Fruit fly (Drosophila melanogaster) whole organism, embryonic: ENCODE data around the gene Cpr.

ENCODE experiments used
- Antp ChIP-seq: fragments of 200-800 bp; sonication (Bioruptor generic); optimal IDR thresholded peaks from 3 replicates; lab custom pipeline; 2016; ENCODE audit warnings: missing biosample characterization, missing genetic modification characterization
- CG10543 ChIP-seq: fragments of 200-800 bp; sonication (Bioruptor generic); optimal IDR thresholded peaks from 3 replicates; lab custom pipeline; 2017; ENCODE audit warnings: missing biosample characterization, mild to moderate bottlenecking, missing genetic modification characterization, moderate library complexity
- CG11085 ChIP-seq: fragments of 200-800 bp; sonication (Bioruptor generic); IDR thresholded peaks from 2 replicates; pipeline ENCODE4 v1.3.6; 2022; ENCODE audit warnings: missing biosample characterization, missing genetic modification characterization
- CG11247 ChIP-seq: fragments of 200-800 bp; sonication (Bioruptor generic); IDR thresholded peaks from 2 replicates; pipeline ENCODE4 v1.3.6; 2022; ENCODE audit warnings: missing biosample characterization, missing genetic modification characterization
- CG11456 ChIP-seq: fragments of 200-800 bp; sonication (Bioruptor generic); IDR thresholded peaks from 3 replicates; pipeline ENCODE4 v1.3.6; 2022; ENCODE audit warnings: missing biosample characterization, missing genetic modification characterization
- CG14050 ChIP-seq: fragments of 200-800 bp; sonication (Bioruptor generic); IDR thresholded peaks from 3 replicates; pipeline ENCODE4 v1.3.6; 2022; ENCODE audit warnings: missing biosample characterization, missing genetic modification characterization
- CG1529 ChIP-seq: fragments of 200-800 bp; sonication (Bioruptor generic); optimal IDR thresholded peaks from 3 replicates; lab custom pipeline; 2018; ENCODE audit warnings: missing biosample characterization, missing genetic modification characterization
- CG15696 ChIP-seq: fragments of 200-800 bp; sonication (Bioruptor generic); optimal IDR thresholded peaks from 2 replicates; lab custom pipeline; 2019; ENCODE audit warnings: missing biosample characterization, mild to moderate bottlenecking, missing genetic modification characterization, moderate library complexity
- CG1603 ChIP-seq: fragments of 200-800 bp; sonication (Bioruptor generic); optimal IDR thresholded peaks from 2 replicates; lab custom pipeline; 2019; ENCODE audit warnings: missing biosample characterization, mild to moderate bottlenecking, missing genetic modification characterization, moderate library complexity
- CG2889 ChIP-seq: fragments of 200-800 bp; sonication (Bioruptor generic); IDR thresholded peaks from 3 replicates; pipeline ENCODE4 v1.3.6; 2022; ENCODE audit warnings: missing biosample characterization, missing genetic modification characterization
- CG32532 ChIP-seq: fragments of 200-800 bp; sonication (Bioruptor generic); IDR thresholded peaks from 2 replicates; pipeline ENCODE4 v1.3.6; 2022; ENCODE audit warnings: missing biosample characterization, missing genetic modification characterization
- CG33213 ChIP-seq: fragments of 200-800 bp; sonication (Bioruptor generic); optimal IDR thresholded peaks from 3 replicates; lab custom pipeline; 2016; ENCODE audit warnings: missing biosample characterization, missing genetic modification characterization
- CG6683 ChIP-seq: fragments of 200-800 bp; sonication (Bioruptor generic); optimal IDR thresholded peaks from 2 replicates; lab custom pipeline; 2017; ENCODE audit warnings: missing biosample characterization, mild to moderate bottlenecking, missing genetic modification characterization, missing genetic modification reagents
- CG6689 ChIP-seq: fragments of 200-800 bp; sonication (Bioruptor generic); IDR thresholded peaks from 2 replicates; pipeline ENCODE4 v1.3.6; 2022; ENCODE audit warnings: missing biosample characterization, missing genetic modification characterization
- CG7556 ChIP-seq: fragments of 200-800 bp; sonication (Bioruptor generic); optimal IDR thresholded peaks from 2 replicates; lab custom pipeline; 2017; ENCODE audit warnings: missing biosample characterization, mild to moderate bottlenecking, missing genetic modification characterization
- CG8359 ChIP-seq: fragments of 200-800 bp; sonication (Bioruptor generic); optimal IDR thresholded peaks from 2 replicates; lab custom pipeline; 2017; ENCODE audit warnings: missing biosample characterization, mild to moderate bottlenecking, missing genetic modification characterization, borderline replicate concordance
- CG9876 ChIP-seq: fragments of 200-800 bp; sonication (Bioruptor generic); optimal IDR thresholded peaks from 2 replicates; lab custom pipeline; 2016; ENCODE audit warnings: missing biosample characterization, missing genetic modification characterization
- Camta ChIP-seq: fragments of 200-800 bp; sonication (Bioruptor generic); optimal IDR thresholded peaks from 2 replicates; lab custom pipeline; 2016; ENCODE audit warnings: missing biosample characterization, missing genetic modification characterization
- CoRest ChIP-seq: fragments of 200-800 bp; sonication (Bioruptor generic); optimal IDR thresholded peaks from 3 replicates; lab custom pipeline; 2018; ENCODE audit warnings: missing biosample characterization, mild to moderate bottlenecking, missing genetic modification characterization, moderate library complexity
- Dbx ChIP-seq: fragments of 200-800 bp; sonication (Bioruptor generic); IDR thresholded peaks from 3 replicates; pipeline ENCODE4 v1.3.6; 2022; ENCODE audit warnings: missing biosample characterization, missing genetic modification characterization
- Elba2 ChIP-seq: fragments of 200-800 bp; sonication (Bioruptor generic); optimal IDR thresholded peaks from 3 replicates; lab custom pipeline; 2016; ENCODE audit warnings: missing biosample characterization, missing genetic modification characterization
- Hmr ChIP-seq: fragments of 200-800 bp; sonication (Bioruptor generic); optimal IDR thresholded peaks from 3 replicates; lab custom pipeline; 2017; ENCODE audit warnings: mild to moderate bottlenecking, missing biosample characterization, missing genetic modification reagents, missing genetic modification characterization
- Kr ChIP-seq: fragments of 200-800 bp; sonication (Bioruptor generic); optimal IDR thresholded peaks from 2 replicates; lab custom pipeline; 2017; ENCODE audit warnings: missing biosample characterization, mild to moderate bottlenecking, missing genetic modification characterization
- Nf-YC ChIP-seq: fragments of 200-800 bp; optimal IDR thresholded peaks from 3 replicates; lab custom pipeline; 2019; ENCODE audit warnings: missing biosample characterization, mild to moderate bottlenecking, missing genetic modification characterization, moderate library complexity
- PHDP ChIP-seq: fragments of 200-800 bp; sonication (Bioruptor generic); optimal IDR thresholded peaks from 3 replicates; lab custom pipeline; 2018; ENCODE audit warnings: missing biosample characterization, mild to moderate bottlenecking, missing genetic modification characterization, moderate library complexity
- Sin3A ChIP-seq: fragments of >200 bp; optimal IDR thresholded peaks from 2 replicates; lab custom pipeline; 2018
- abd-A ChIP-seq: fragments of 200-800 bp; sonication (Bioruptor generic); optimal IDR thresholded peaks from 3 replicates; lab custom pipeline; 2019; ENCODE audit warnings: missing biosample characterization, mild to moderate bottlenecking, missing genetic modification characterization, moderate library complexity
- amos ChIP-seq: fragments of 200-800 bp; sonication (Bioruptor generic); IDR thresholded peaks from 2 replicates; pipeline ENCODE4 v1.3.6; 2022; ENCODE audit warnings: missing biosample characterization, missing genetic modification characterization; ENCODE audit not compliant: partially characterized antibody
- aop ChIP-seq: fragments of 200-800 bp; sonication (Bioruptor generic); IDR thresholded peaks from 2 replicates; pipeline ENCODE4 v1.3.6; 2022; ENCODE audit warnings: missing biosample characterization, missing genetic modification characterization
- disco-r ChIP-seq: fragments of 200-800 bp; sonication (Bioruptor generic); optimal IDR thresholded peaks from 2 replicates; lab custom pipeline; 2016; ENCODE audit warnings: missing biosample characterization, missing genetic modification characterization
- dpn ChIP-seq, 2 experiments: fragments of 200-800 bp; sonication (Bioruptor generic); optimal IDR thresholded peaks; 3 replicates each; lab custom pipeline; 2016; ENCODE audit warnings: missing biosample characterization in 2 of 2, missing genetic modification characterization in 2 of 2
- dysf ChIP-seq: fragments of 200-800 bp; sonication (Bioruptor generic); IDR thresholded peaks from 3 replicates; pipeline ENCODE4 v1.3.6; 2022; ENCODE audit warnings: missing biosample characterization, missing genetic modification characterization
- emc ChIP-seq: fragments of 200-800 bp; sonication (Bioruptor generic); optimal IDR thresholded peaks from 2 replicates; lab custom pipeline; 2016; ENCODE audit warnings: missing biosample characterization, missing genetic modification characterization
- esg ChIP-seq: fragments of 200-800 bp; sonication (Bioruptor generic); conservative IDR thresholded peaks from 2 replicates; pipeline ENCODE4 v1.3.6; 2022; ENCODE audit warnings: missing biosample characterization, missing genetic modification characterization
- gce ChIP-seq: fragments of 200-800 bp; sonication (Bioruptor generic); IDR thresholded peaks from 3 replicates; pipeline ENCODE4 v1.3.6; 2022; ENCODE audit warnings: missing biosample characterization, missing genetic modification characterization
- gsb ChIP-seq: fragments of 200-800 bp; sonication (Bioruptor generic); IDR thresholded peaks from 2 replicates; pipeline ENCODE4 v1.3.6; 2022; ENCODE audit warnings: missing biosample characterization, missing genetic modification characterization
- gt ChIP-seq: fragments of 200-800 bp; sonication (Bioruptor generic); IDR thresholded peaks from 2 replicates; pipeline ENCODE4 v1.3.6; 2022; ENCODE audit warnings: missing biosample characterization, missing genetic modification characterization
- jigr1 ChIP-seq: fragments of 200-800 bp; sonication (Bioruptor generic); IDR thresholded peaks from 3 replicates; pipeline ENCODE4 v1.3.6; 2022; ENCODE audit warnings: missing biosample characterization, missing genetic modification characterization
- kah ChIP-seq: fragments of 200-800 bp; sonication (Bioruptor generic); optimal IDR thresholded peaks from 2 replicates; lab custom pipeline; 2018; ENCODE audit warnings: missing biosample characterization, mild to moderate bottlenecking, missing genetic modification characterization
- maf-S ChIP-seq: fragments of 200-800 bp; sonication (Bioruptor generic); optimal IDR thresholded peaks from 2 replicates; lab custom pipeline; 2016; ENCODE audit warnings: missing biosample characterization, missing genetic modification characterization
- mirr ChIP-seq: fragments of 200-800 bp; sonication (Bioruptor generic); optimal IDR thresholded peaks from 3 replicates; lab custom pipeline; 2018; ENCODE audit warnings: missing biosample characterization, mild to moderate bottlenecking, missing genetic modification characterization
- nmo ChIP-seq: fragments of 200-800 bp; sonication (Bioruptor generic); optimal IDR thresholded peaks from 2 replicates; lab custom pipeline; 2018; ENCODE audit warnings: missing biosample characterization, mild to moderate bottlenecking, missing genetic modification characterization, moderate library complexity
- phol ChIP-seq: fragments of 200-800 bp; sonication (Bioruptor generic); optimal IDR thresholded peaks from 3 replicates; lab custom pipeline; 2018; ENCODE audit warnings: missing biosample characterization, mild to moderate bottlenecking, missing genetic modification characterization, moderate library complexity
- pnt ChIP-seq: fragments of 200-800 bp; sonication (Bioruptor generic); optimal IDR thresholded peaks from 3 replicates; lab custom pipeline; 2016; ENCODE audit warnings: missing biosample characterization, missing genetic modification characterization
- sc ChIP-seq, 3 experiments: fragments of >200 bp in 2 of 3; fragments of 200-800 bp in 1 of 3; sonication (Bioruptor generic) in 1 of 3; optimal IDR thresholded peaks; 2 replicates in 2 of 3; 3 replicates in 1 of 3; lab custom pipeline; 2017; ENCODE audit warnings: mild to moderate bottlenecking in 1 of 3, missing biosample characterization in 1 of 3, missing genetic modification characterization in 1 of 3, missing genetic modification reagents in 1 of 3
- shn ChIP-seq: fragments of 200-800 bp; sonication (Bioruptor generic); optimal IDR thresholded peaks from 3 replicates; lab custom pipeline; 2016; ENCODE audit warnings: missing biosample characterization, missing genetic modification characterization
- slp2 ChIP-seq: fragments of 200-800 bp; sonication (Bioruptor generic); optimal IDR thresholded peaks from 2 replicates; lab custom pipeline; 2016; ENCODE audit warnings: missing biosample characterization, missing genetic modification characterization
- sna ChIP-seq: fragments of 200-800 bp; sonication (Bioruptor generic); IDR thresholded peaks from 2 replicates; pipeline ENCODE4 v1.3.6; 2022; ENCODE audit warnings: missing biosample characterization, missing genetic modification characterization; ENCODE audit not compliant: partially characterized antibody
- sob ChIP-seq: fragments of 200-800 bp; sonication (Bioruptor generic); IDR thresholded peaks from 2 replicates; pipeline ENCODE4 v1.3.6; 2022; ENCODE audit warnings: missing biosample characterization, missing genetic modification characterization
- sqz ChIP-seq: fragments of 200-800 bp; sonication (Bioruptor generic); optimal IDR thresholded peaks from 3 replicates; lab custom pipeline; 2018; ENCODE audit warnings: missing biosample characterization, mild to moderate bottlenecking, missing genetic modification characterization

Gene Cpr

DNA sequence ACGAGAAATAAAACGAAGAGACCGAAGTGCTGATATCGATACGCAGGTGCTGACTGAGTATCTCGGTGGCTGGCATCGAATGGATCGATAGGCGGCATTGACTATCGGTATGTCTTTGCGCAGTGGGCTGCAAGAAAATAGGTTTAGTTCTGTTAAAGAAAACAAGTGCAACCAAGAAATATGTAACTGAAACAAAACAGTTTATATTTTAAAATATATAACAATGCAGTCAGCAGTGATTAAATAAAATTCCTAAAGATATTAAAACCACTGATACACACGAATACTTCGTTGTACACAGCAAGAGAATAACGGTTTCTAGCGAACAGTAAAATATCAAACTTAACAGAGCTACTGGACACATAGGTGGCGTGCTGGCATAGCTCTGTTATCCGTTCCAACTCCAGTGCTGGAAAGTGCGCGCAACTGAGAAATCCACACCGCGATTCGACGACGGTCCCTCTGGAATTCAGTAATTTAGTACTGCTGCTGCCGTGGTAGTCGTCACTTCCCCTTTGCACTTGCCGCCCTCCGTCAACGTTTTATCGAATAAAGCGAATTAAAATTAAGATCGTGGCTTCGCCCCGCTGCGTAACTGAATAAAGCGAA is at the start of gene Cpr, which contains the start of gene Pez (continued):
- TF ChIP-seq gt (GFP tag; lab: Robert Waterston, UW) (0 out of 2 replicates have a peak, but pooled peaks have one; percentile 25), CG8359 (GFP tag; lab: Kevin White, UChicago) (no peak), Antp (GFP tag; lab: Kevin White, UChicago) (peak; percentile 10), CG1529 (GFP tag; lab: Kevin White, UChicago) (no peak), PHDP (tag; lab: Kevin White, UChicago) (peak; percentile 4), Sin3A (lab: Kevin White, UChicago) (peak; percentile 5), CG14050 (GFP tag; lab: Robert Waterston, UW) (no peak), Nf-YC (tag; lab: Kevin White, UChicago) (peak; percentile 10), CG11247 (0 out of 2 replicates have a peak, but pooled peaks have one; percentile 49), nmo (peak; percentile 9), slp2 (GFP tag; lab: Kevin White, UChicago) (no peak), mirr (GFP tag; lab: Kevin White, UChicago) (peak; percentile 50), sc (optimal IDR thresholded peaks at IDR 0.05; lab: Kevin White, UChicago) (no peak), sc (GFP tag; optimal IDR thresholded peaks at IDR 0.05; lab: Kevin White, UChicago) (peak; percentile 5), CG6689 (GFP tag; lab: Robert Waterston, UW) (no peak), gce (no peak), CG15696 (no peak), CG6683 (GFP tag; lab: Kevin White, UChicago) (no peak), CG2889 (GFP tag; lab: Robert Waterston, UW) (no peak), gsb (0 out of 2 replicates have a peak, but pooled peaks have one; percentile 29), jigr1 (GFP tag; lab: Robert Waterston, UW) (no peak), dpn (GFP tag; optimal IDR thresholded peaks at IDR 0.05; lab: Kevin White, UChicago) (peak; percentile 51 to 68), CG11456 (GFP tag; lab: Robert Waterston, UW) (peak; percentile 77; the same call in 2 of the 3 replicates), CG9876 (GFP tag; lab: Kevin White, UChicago) (no peak), Kr (no peak), kah (no peak), shn (GFP tag; lab: Kevin White, UChicago) (no peak), maf-S (GFP tag; lab: Kevin White, UChicago) (no peak), dysf (GFP tag; lab: Robert Waterston, UW) (peak; percentile 48; the same call in 1 of the 3 replicates), sqz (no peak), emc (no peak), sob (GFP tag; lab: Robert Waterston, UW) (peak; percentile 71), abd-A (tag; lab: Kevin White, UChicago) (no peak), CG32532 (peak; percentile 53), CG11085 (no peak), CG33213 (peak; percentile 52), CG10543 (GFP tag; lab: Kevin White, UChicago) (no peak), amos (peak; percentile 82), Camta (GFP tag; lab: Kevin White, UChicago) (no peak), disco-r (GFP tag; lab: Kevin White, UChicago) (no peak), CoRest (peak; percentile 45), phol (peak; percentile 17), pnt (no peak), esg (GFP tag; lab: Robert Waterston, UW) (no peak), sna (GFP tag; lab: Robert Waterston, UW) (peak; percentile 76), Dbx (peak; percentile 78), aop (GFP tag; lab: Robert Waterston, UW) (no peak), Hmr (GFP tag; lab: Kevin White, UChicago) (peak; percentile 86), Elba2 (GFP tag; lab: Kevin White, UChicago) (no peak), CG7556 (GFP tag; lab: Kevin White, UChicago) (no peak), CG1603 (tag; lab: Kevin White, UChicago) (no peak)
